Fruit fly (Drosophila melanogaster) whole organism, embryonic: ENCODE data around the gene CG18473.
A peak's percentile ranks its signal among the peaks of the same experiment; 100 is the strongest.

Experiments used
- Aef1 ChIP-seq: fragments of 200-800 bp; sonication (Bioruptor generic); IDR thresholded peaks from 3 replicates; pipeline ENCODE4 v1.3.6; 2022; ENCODE audit warnings: missing biosample characterization, missing genetic modification characterization
- Atf3 ChIP-seq: fragments of 200-800 bp; sonication (Bioruptor generic); optimal IDR thresholded peaks from 3 replicates; lab custom pipeline; 2016; ENCODE audit warnings: missing biosample characterization, missing genetic modification characterization
- Bgb ChIP-seq: fragments of 200-800 bp; sonication (Bioruptor generic); IDR thresholded peaks from 2 replicates; pipeline ENCODE4 v1.3.6; 2022; ENCODE audit warnings: missing biosample characterization, missing genetic modification characterization; ENCODE audit not compliant: partially characterized antibody
- Blimp-1 ChIP-seq: fragments of 200-800 bp; sonication (Bioruptor generic); optimal IDR thresholded peaks from 3 replicates; lab custom pipeline; 2018; ENCODE audit warnings: missing biosample characterization, missing genetic modification characterization, mild to moderate bottlenecking, moderate library complexity, missing genetic modification reagents
- CG10267 ChIP-seq: fragments of 200-800 bp; sonication (Bioruptor generic); optimal IDR thresholded peaks from 2 replicates; lab custom pipeline; 2018; ENCODE audit warnings: missing biosample characterization, mild to moderate bottlenecking, missing genetic modification characterization, moderate library complexity
- CG12391 ChIP-seq: fragments of 200-800 bp; sonication (Bioruptor generic); optimal IDR thresholded peaks from 3 replicates; lab custom pipeline; 2018; ENCODE audit warnings: missing biosample characterization, mild to moderate bottlenecking, missing genetic modification characterization, moderate library complexity
- CG14710 ChIP-seq: fragments of 200-800 bp; sonication (Bioruptor generic); optimal IDR thresholded peaks from 3 replicates; lab custom pipeline; 2019; ENCODE audit warnings: missing biosample characterization, mild to moderate bottlenecking, missing genetic modification characterization, moderate library complexity
- CG1529 ChIP-seq: fragments of 200-800 bp; sonication (Bioruptor generic); optimal IDR thresholded peaks from 3 replicates; lab custom pipeline; 2018; ENCODE audit warnings: missing biosample characterization, missing genetic modification characterization
- CG15514 ChIP-seq: fragments of 200-800 bp; sonication (Bioruptor generic); optimal IDR thresholded peaks from 3 replicates; lab custom pipeline; 2017; ENCODE audit warnings: missing biosample characterization, missing genetic modification characterization, mild to moderate bottlenecking, moderate library complexity, missing genetic modification reagents
- CG15696 ChIP-seq: fragments of 200-800 bp; sonication (Bioruptor generic); optimal IDR thresholded peaks from 2 replicates; lab custom pipeline; 2019; ENCODE audit warnings: missing biosample characterization, mild to moderate bottlenecking, missing genetic modification characterization, moderate library complexity
- CG16815 ChIP-seq: fragments of 200-800 bp; sonication (Bioruptor generic); optimal IDR thresholded peaks from 3 replicates; lab custom pipeline; 2017; ENCODE audit warnings: missing biosample characterization, mild to moderate bottlenecking, missing genetic modification characterization
- CG17361 ChIP-seq: fragments of 200-800 bp; sonication (Bioruptor generic); IDR thresholded peaks from 3 replicates; pipeline ENCODE4 v1.3.6; 2022; ENCODE audit warnings: missing biosample characterization, missing genetic modification characterization
- CG17829 ChIP-seq: fragments of 200-800 bp; optimal IDR thresholded peaks from 2 replicates; lab custom pipeline; 2019; ENCODE audit warnings: missing biosample characterization, mild to moderate bottlenecking, missing genetic modification characterization, moderate library complexity
- CG18011 ChIP-seq: fragments of 200-800 bp; sonication (Bioruptor generic); optimal IDR thresholded peaks from 2 replicates; lab custom pipeline; 2017; ENCODE audit warnings: missing biosample characterization, missing genetic modification characterization, mild to moderate bottlenecking, moderate library complexity, missing genotype
- CG31441 ChIP-seq: fragments of 200-800 bp; sonication (Bioruptor generic); IDR thresholded peaks from 2 replicates; pipeline ENCODE4 v1.3.6; 2022; ENCODE audit warnings: missing biosample characterization, missing genetic modification characterization
- CG4404 ChIP-seq: fragments of 200-800 bp; sonication (Bioruptor generic); IDR thresholded peaks from 2 replicates; pipeline ENCODE4 v1.3.6; 2022; ENCODE audit warnings: missing biosample characterization, missing genetic modification characterization
- CG4424 ChIP-seq: fragments of 200-800 bp; sonication (Bioruptor generic); optimal IDR thresholded peaks from 3 replicates; lab custom pipeline; 2016; ENCODE audit warnings: missing biosample characterization, missing genetic modification characterization
- CG5180 ChIP-seq: fragments of 200-800 bp; sonication (Bioruptor generic); optimal IDR thresholded peaks from 3 replicates; lab custom pipeline; 2017; ENCODE audit warnings: missing biosample characterization, missing genetic modification characterization, mild to moderate bottlenecking, moderate library complexity, missing genetic modification reagents
- CG6254 ChIP-seq: fragments of 200-800 bp; sonication (Bioruptor generic); optimal IDR thresholded peaks from 3 replicates; lab custom pipeline; 2017; ENCODE audit warnings: mild to moderate bottlenecking, missing biosample characterization, missing genetic modification reagents, missing genetic modification characterization
- CG8089 ChIP-seq: fragments of 200-800 bp; sonication (Bioruptor generic); optimal IDR thresholded peaks from 3 replicates; lab custom pipeline; 2016; ENCODE audit warnings: missing biosample characterization, missing genetic modification characterization
- CG8290 ChIP-seq, 3 experiments: fragments of 200-800 bp; sonication (Bioruptor generic); optimal IDR thresholded peaks; 2 replicates each; lab custom pipeline; 2016 to 2019; ENCODE audit warnings: missing biosample characterization in 3 of 3, missing genetic modification characterization in 3 of 3, mild to moderate bottlenecking in 2 of 3, moderate library complexity in 1 of 3
- CG8924 ChIP-seq: fragments of 200-800 bp; optimal IDR thresholded peaks from 3 replicates; lab custom pipeline; 2019; ENCODE audit warnings: missing biosample characterization, mild to moderate bottlenecking, missing genetic modification characterization, moderate library complexity
- CG8944 ChIP-seq: fragments of 200-800 bp; sonication (Bioruptor generic); optimal IDR thresholded peaks from 3 replicates; lab custom pipeline; 2016; ENCODE audit warnings: missing biosample characterization, missing genetic modification characterization
- CG9437 ChIP-seq: fragments of 200-800 bp; sonication (Bioruptor generic); optimal IDR thresholded peaks from 2 replicates; lab custom pipeline; 2018; ENCODE audit warnings: missing biosample characterization, mild to moderate bottlenecking, missing genetic modification characterization
- CG9727 ChIP-seq: fragments of 200-800 bp; sonication (Bioruptor generic); optimal IDR thresholded peaks from 3 replicates; lab custom pipeline; 2017; ENCODE audit warnings: missing biosample characterization, mild to moderate bottlenecking, missing genetic modification characterization
- CrebB ChIP-seq: fragments of 200-800 bp; sonication (Bioruptor generic); optimal IDR thresholded peaks from 3 replicates; lab custom pipeline; 2018; ENCODE audit warnings: missing biosample characterization, mild to moderate bottlenecking, missing genetic modification characterization
- Dfd ChIP-seq, 2 experiments: fragments of >200 bp; optimal IDR thresholded peaks; 2 replicates each; lab custom pipeline; 2017; ENCODE audit warnings: missing biosample characterization in 2 of 2, missing genetic modification characterization in 2 of 2
- NFAT ChIP-seq: fragments of 200-800 bp; sonication (Bioruptor generic); IDR thresholded peaks from 2 replicates; pipeline ENCODE4 v1.3.6; 2022; ENCODE audit warnings: missing biosample characterization, missing genetic modification characterization
- NK7.1 ChIP-seq: fragments of 200-800 bp; sonication (Bioruptor generic); optimal IDR thresholded peaks from 3 replicates; lab custom pipeline; 2016; ENCODE audit warnings: missing biosample characterization, missing genetic modification characterization
- Sox102F ChIP-seq: fragments of 200-800 bp; sonication (Bioruptor generic); optimal IDR thresholded peaks from 2 replicates; lab custom pipeline; 2018; ENCODE audit warnings: missing biosample characterization, mild to moderate bottlenecking, missing genetic modification characterization, moderate library complexity
- Ssrp ChIP-seq: fragments of 200-800 bp; sonication (Bioruptor generic); optimal IDR thresholded peaks from 2 replicates; lab custom pipeline; 2018; ENCODE audit warnings: missing biosample characterization, mild to moderate bottlenecking, missing genetic modification characterization, moderate library complexity
- YL-1 ChIP-seq: fragments of 200-800 bp; sonication (Bioruptor generic); optimal IDR thresholded peaks from 3 replicates; lab custom pipeline; 2017; ENCODE audit warnings: missing biosample characterization, mild to moderate bottlenecking, missing genetic modification characterization
- az2 ChIP-seq: fragments of 200-800 bp; sonication (Bioruptor generic); optimal IDR thresholded peaks from 3 replicates; lab custom pipeline; 2016; ENCODE audit warnings: missing biosample characterization, missing genetic modification characterization
- chif ChIP-seq, 2 experiments: fragments of 200-800 bp; sonication (Bioruptor generic); optimal IDR thresholded peaks; 3 replicates each; lab custom pipeline; 2016; ENCODE audit warnings: missing biosample characterization in 2 of 2, missing genetic modification characterization in 2 of 2
- dysf ChIP-seq: fragments of 200-800 bp; sonication (Bioruptor generic); IDR thresholded peaks from 3 replicates; pipeline ENCODE4 v1.3.6; 2022; ENCODE audit warnings: missing biosample characterization, missing genetic modification characterization
- fd96Cb ChIP-seq: fragments of 200-800 bp; sonication (Bioruptor generic); optimal IDR thresholded peaks from 2 replicates; lab custom pipeline; 2018; ENCODE audit warnings: missing biosample characterization, mild to moderate bottlenecking, missing genetic modification characterization, moderate library complexity
- fu2 ChIP-seq: fragments of 200-800 bp; sonication (Bioruptor generic); optimal IDR thresholded peaks from 2 replicates; lab custom pipeline; 2016; ENCODE audit warnings: missing biosample characterization, missing genetic modification characterization
- grau ChIP-seq: fragments of 200-800 bp; optimal IDR thresholded peaks from 3 replicates; lab custom pipeline; 2019; ENCODE audit warnings: missing biosample characterization, mild to moderate bottlenecking, missing genetic modification characterization, moderate library complexity
- lilli ChIP-seq: fragments of 200-800 bp; sonication (Bioruptor generic); optimal IDR thresholded peaks from 3 replicates; lab custom pipeline; 2016; ENCODE audit warnings: missing biosample characterization, missing genetic modification characterization
- lmd ChIP-seq: fragments of 200-800 bp; sonication (Bioruptor generic); IDR thresholded peaks from 2 replicates; pipeline ENCODE4 v1.3.6; 2022; ENCODE audit warnings: missing biosample characterization, missing genetic modification characterization
- phol ChIP-seq: fragments of 200-800 bp; sonication (Bioruptor generic); optimal IDR thresholded peaks from 3 replicates; lab custom pipeline; 2018; ENCODE audit warnings: missing biosample characterization, mild to moderate bottlenecking, missing genetic modification characterization, moderate library complexity
- pzg ChIP-seq: fragments of 200-800 bp; sonication (Bioruptor generic); optimal IDR thresholded peaks from 3 replicates; lab custom pipeline; 2018; ENCODE audit warnings: missing biosample characterization, mild to moderate bottlenecking, missing genetic modification characterization, moderate library complexity
- sens ChIP-seq: fragments of 200-800 bp; sonication (Bioruptor generic); peaks from one replicate; lab custom pipeline; 2016; ENCODE audit warnings: missing biosample characterization, missing genetic modification characterization
- sna ChIP-seq: fragments of 200-800 bp; sonication (Bioruptor generic); IDR thresholded peaks from 2 replicates; pipeline ENCODE4 v1.3.6; 2022; ENCODE audit warnings: missing biosample characterization, missing genetic modification characterization; ENCODE audit not compliant: partially characterized antibody
- tio ChIP-seq: fragments of 200-800 bp; sonication (Bioruptor generic); optimal IDR thresholded peaks from 2 replicates; lab custom pipeline; 2017; ENCODE audit warnings: missing biosample characterization, missing genetic modification characterization, inconsistent platforms
- twi ChIP-seq: fragments of 200-800 bp; optimal IDR thresholded peaks from 2 replicates; lab custom pipeline; 2019; ENCODE audit warnings: missing biosample characterization, mild to moderate bottlenecking, missing genetic modification characterization, moderate library complexity
- unpg ChIP-seq: fragments of 200-800 bp; sonication (Bioruptor generic); optimal IDR thresholded peaks from 3 replicates; lab custom pipeline; 2018; ENCODE audit warnings: missing biosample characterization, mild to moderate bottlenecking, missing genetic modification characterization, moderate library complexity
- zf30C ChIP-seq: fragments of 200-800 bp; sonication (Bioruptor generic); optimal IDR thresholded peaks from 3 replicates; lab custom pipeline; 2018; ENCODE audit warnings: missing biosample characterization, mild to moderate bottlenecking, missing genetic modification characterization

CG18473 gene

dm6 chr3R:9347702-9348378, 15.3 kb upstream of the CG18473 start (continued):
- TF ChIP-seq CG4404 (GFP tag; lab: Robert Waterston, UW) (peak; percentile 44; the same call in 1 of the 2 replicates), CG9437 (GFP tag; lab: Kevin White, UChicago) (no peak), CG8924 (no peak), sna (no peak), Ssrp (peak; percentile 16), lilli (GFP tag; lab: Kevin White, UChicago) (peak; percentile 40), CG12391 (tag; lab: Kevin White, UChicago) (peak; percentile 53), CG14710 (tag; lab: Kevin White, UChicago) (peak; percentile 5), chif (GFP tag; optimal IDR thresholded peaks at IDR 0.05; lab: Kevin White, UChicago) (peak in 1 of 2 experiments; percentile 5), twi (tag; lab: Kevin White, UChicago) (peak; percentile 84), tio (peak; percentile 20), YL-1 (GFP tag; lab: Kevin White, UChicago) (no peak), CG18011 (GFP tag; lab: Kevin White, UChicago) (no peak), fd96Cb (tag; lab: Kevin White, UChicago) (peak; percentile 25), CG16815 (GFP tag; lab: Kevin White, UChicago) (no peak), grau (tag; lab: Kevin White, UChicago) (peak; percentile 21), phol (tag; lab: Kevin White, UChicago) (peak; percentile 23), Blimp-1 (peak; percentile 28), NK7.1 (GFP tag; lab: Kevin White, UChicago) (no peak), CG17829 (tag; lab: Kevin White, UChicago) (peak; percentile 46), CG6254 (GFP tag; lab: Kevin White, UChicago) (no peak), sens (GFP tag; lab: Kevin White, UChicago) (peak; percentile 47), zf30C (GFP tag; lab: Kevin White, UChicago) (peak; percentile 73), unpg (no peak), az2 (GFP tag; lab: Kevin White, UChicago) (peak; percentile 10), pzg (GFP tag; lab: Kevin White, UChicago) (no peak), Bgb (GFP tag; lab: Robert Waterston, UW) (no peak), CG5180 (GFP tag; lab: Kevin White, UChicago) (no peak), CG8944 (no peak), Aef1 (GFP tag; lab: Robert Waterston, UW) (no peak), CG9727 (peak; percentile 67), CG15696 (tag; lab: Kevin White, UChicago) (peak; percentile 41), Atf3 (GFP tag; lab: Kevin White, UChicago) (no peak), NFAT (no peak), CG31441 (GFP tag; lab: Robert Waterston, UW) (0 out of 2 replicates have a peak, but pooled peaks have one; percentile 39), Sox102F (GFP tag; lab: Kevin White, UChicago) (peak; percentile 17), CG1529 (GFP tag; lab: Kevin White, UChicago) (no peak), CG10267 (tag; lab: Kevin White, UChicago) (peak; percentile 20), Dfd (GFP tag; optimal IDR thresholded peaks at IDR 0.05; lab: Kevin White, UChicago) (no peak), CrebB (tag; lab: Kevin White, UChicago) (no peak), fu2 (GFP tag; lab: Kevin White, UChicago) (no peak), CG17361 (GFP tag; lab: Robert Waterston, UW) (peak; percentile 37; the same call in 1 of the 3 replicates), CG8089 (GFP tag; lab: Kevin White, UChicago) (no peak), dysf (GFP tag; lab: Robert Waterston, UW) (no peak), CG15514 (GFP tag; lab: Kevin White, UChicago) (no peak), CG8290 (GFP tag; optimal IDR thresholded peaks at IDR 0.05; lab: Kevin White, UChicago) (no peak), CG8290 (tag; optimal IDR thresholded peaks at IDR 0.05; lab: Kevin White, UChicago) (no peak), CG4424 (peak; percentile 43), lmd (GFP tag; lab: Robert Waterston, UW) (0 out of 2 replicates have a peak, but pooled peaks have one; percentile 9)
